Fruit fly (Drosophila melanogaster): ENCODE measurements around the gene Daao2.

- TF ChIP-seq Neu2 (GFP tag; optimal IDR thresholded peaks at IDR 0.05; ENCODE audit: borderline replicate concordance) (no peak), PHDP (tag; optimal IDR thresholded peaks at IDR 0.05) (peak; percentile 18), nerfin-1 (tag; optimal IDR thresholded peaks at IDR 0.05) (no peak), CG34422 (GFP tag; IDR thresholded peaks at IDR 0.05) (no peak), CG9215 (GFP tag; IDR thresholded peaks at IDR 0.05) (no peak), Side (GFP tag; optimal IDR thresholded peaks at IDR 0.05) (no peak), CG2678 (tag; optimal IDR thresholded peaks at IDR 0.05) (peak; percentile 30), amos (GFP tag; IDR thresholded peaks at IDR 0.05; ENCODE audit: partially characterized antibody) (no peak)
Measured at dm6 chr2L:6789358-6789757, 13.5 kb upstream of the Daao2 start.

Data from whole organism, embryonic.